Worm (Caenorhabditis elegans): ENCODE data around the gene clec-29.

- TF ChIP-seq ref-1 (GFP tag; conservative IDR thresholded peaks at IDR 0.05) = no peak
- TF ChIP-seq klf-2 (GFP tag; conservative IDR thresholded peaks at IDR 0.05) = no peak
- TF ChIP-seq med-1 (GFP tag; optimal IDR thresholded peaks at IDR 0.05; ENCODE audit: insufficient read depth) = no peak
- no peak for TF ChIP-seq ztf-29 (GFP tag; IDR thresholded peaks at IDR 0.05)
- no peak for TF ChIP-seq flt-1 (GFP tag; IDR thresholded peaks at IDR 0.05)
- TF ChIP-seq ztf-23 (GFP tag; IDR thresholded peaks at IDR 0.05) = no peak
- TF ChIP-seq cog-1 (tag; optimal IDR thresholded peaks at IDR 0.05) = no peak
These were observed 41.6 kb upstream of the clec-29 start for ce11 chrV:16780554-16780953.
